Fruit fly (Drosophila melanogaster) whole organism, embryonic: Measurements from ENCODE around the gene Or94b.

Source experiments
- Atf3 ChIP-seq: fragments of 200-800 bp; sonication (Bioruptor generic); optimal IDR thresholded peaks from 3 replicates; lab custom pipeline; 2016; ENCODE audit warnings: missing biosample characterization, missing genetic modification characterization
- Bdp1 ChIP-seq: fragments of 200-800 bp; sonication (Bioruptor generic); optimal IDR thresholded peaks from 3 replicates; lab custom pipeline; 2016; ENCODE audit warnings: missing biosample characterization, missing genetic modification characterization
- CG10147 ChIP-seq: fragments of 200-800 bp; sonication (Bioruptor generic); optimal IDR thresholded peaks from 2 replicates; lab custom pipeline; 2019; ENCODE audit warnings: missing biosample characterization, mild to moderate bottlenecking, missing genetic modification characterization, moderate library complexity
- CG10431 ChIP-seq: fragments of 200-800 bp; sonication (Bioruptor generic); optimal IDR thresholded peaks from 3 replicates; lab custom pipeline; 2018; ENCODE audit warnings: missing biosample characterization, mild to moderate bottlenecking, missing genetic modification characterization
- CG10543 ChIP-seq: fragments of 200-800 bp; sonication (Bioruptor generic); optimal IDR thresholded peaks from 3 replicates; lab custom pipeline; 2017; ENCODE audit warnings: missing biosample characterization, mild to moderate bottlenecking, missing genetic modification characterization, moderate library complexity
- CG12104 ChIP-seq: fragments of 200-800 bp; sonication (Bioruptor generic); optimal IDR thresholded peaks from 3 replicates; lab custom pipeline; 2016; ENCODE audit warnings: missing biosample characterization, missing genetic modification characterization
- CG12219 ChIP-seq: fragments of 200-800 bp; sonication (Bioruptor generic); optimal IDR thresholded peaks from 3 replicates; lab custom pipeline; 2018; ENCODE audit warnings: missing biosample characterization, mild to moderate bottlenecking, missing genetic modification characterization
- CG12769 ChIP-seq: fragments of 200-800 bp; sonication (Bioruptor generic); optimal IDR thresholded peaks from 2 replicates; lab custom pipeline; 2019; ENCODE audit warnings: missing biosample characterization, mild to moderate bottlenecking, missing genetic modification characterization, moderate library complexity
- CG13123 ChIP-seq: fragments of 200-800 bp; sonication (Bioruptor generic); optimal IDR thresholded peaks from 2 replicates; lab custom pipeline; 2016; ENCODE audit warnings: missing biosample characterization, missing genetic modification characterization
- CG15011 ChIP-seq: fragments of 200-800 bp; sonication (Bioruptor generic); optimal IDR thresholded peaks from 3 replicates; lab custom pipeline; 2018; ENCODE audit warnings: missing biosample characterization, mild to moderate bottlenecking, missing genetic modification characterization
- CG15073 ChIP-seq: fragments of 200-800 bp; sonication (Bioruptor generic); optimal IDR thresholded peaks from 2 replicates; lab custom pipeline; 2016; ENCODE audit warnings: missing biosample characterization, missing genetic modification characterization
- CG1647 ChIP-seq: fragments of 200-800 bp; sonication (Bioruptor generic); optimal IDR thresholded peaks from 3 replicates; lab custom pipeline; 2016; ENCODE audit warnings: missing biosample characterization, missing genetic modification characterization
- CG17802 ChIP-seq: fragments of 200-800 bp; sonication (Bioruptor generic); optimal IDR thresholded peaks from 2 replicates; lab custom pipeline; 2018; ENCODE audit warnings: missing biosample characterization, mild to moderate bottlenecking, missing genetic modification characterization, moderate library complexity
- CG18011 ChIP-seq: fragments of 200-800 bp; sonication (Bioruptor generic); optimal IDR thresholded peaks from 2 replicates; lab custom pipeline; 2017; ENCODE audit warnings: missing biosample characterization, missing genetic modification characterization, mild to moderate bottlenecking, moderate library complexity, missing genotype
- CG1832 ChIP-seq: fragments of 200-800 bp; sonication (Bioruptor generic); optimal IDR thresholded peaks from 2 replicates; lab custom pipeline; 2017; ENCODE audit warnings: missing biosample characterization, mild to moderate bottlenecking, missing genetic modification characterization, inconsistent platforms
- CG2129 ChIP-seq: fragments of 200-800 bp; sonication (Bioruptor generic); IDR thresholded peaks from 2 replicates; pipeline ENCODE4 v1.3.6; 2022; ENCODE audit warnings: missing biosample characterization, missing genetic modification characterization; ENCODE audit not compliant: partially characterized antibody
- CG2678 ChIP-seq: fragments of 200-800 bp; sonication (Bioruptor generic); optimal IDR thresholded peaks from 3 replicates; lab custom pipeline; 2019; ENCODE audit warnings: missing biosample characterization, mild to moderate bottlenecking, missing genetic modification characterization, moderate library complexity
- CG6254 ChIP-seq: fragments of 200-800 bp; sonication (Bioruptor generic); optimal IDR thresholded peaks from 3 replicates; lab custom pipeline; 2017; ENCODE audit warnings: mild to moderate bottlenecking, missing biosample characterization, missing genetic modification reagents, missing genetic modification characterization
- CG7556 ChIP-seq: fragments of 200-800 bp; sonication (Bioruptor generic); optimal IDR thresholded peaks from 2 replicates; lab custom pipeline; 2017; ENCODE audit warnings: missing biosample characterization, mild to moderate bottlenecking, missing genetic modification characterization
- CG7745 ChIP-seq: fragments of 200-800 bp; sonication (Bioruptor generic); optimal IDR thresholded peaks from 2 replicates; lab custom pipeline; 2018; ENCODE audit warnings: missing biosample characterization, mild to moderate bottlenecking, missing genetic modification characterization, moderate library complexity
- CG7987 ChIP-seq: fragments of 200-800 bp; sonication (Bioruptor generic); optimal IDR thresholded peaks from 2 replicates; lab custom pipeline; 2018; ENCODE audit warnings: missing biosample characterization, mild to moderate bottlenecking, missing genetic modification characterization, moderate library complexity
- CG8359 ChIP-seq: fragments of 200-800 bp; sonication (Bioruptor generic); optimal IDR thresholded peaks from 2 replicates; lab custom pipeline; 2017; ENCODE audit warnings: missing biosample characterization, mild to moderate bottlenecking, missing genetic modification characterization, borderline replicate concordance
- D ChIP-seq, 2 experiments: fragments of 200-800 bp in 1 of 2; fragments of >200 bp in 1 of 2; sonication (Bioruptor generic) in 1 of 2; optimal IDR thresholded peaks; 2 replicates in 1 of 2; 3 replicates in 1 of 2; lab custom pipeline; 2017; ENCODE audit warnings: mild to moderate bottlenecking in 1 of 2, missing biosample characterization in 1 of 2, missing genetic modification characterization in 1 of 2, missing genetic modification reagents in 1 of 2
- Doc2 ChIP-seq: fragments of 200-800 bp; sonication (Bioruptor generic); IDR thresholded peaks from 2 replicates; pipeline ENCODE4 v1.3.6; 2022; ENCODE audit warnings: missing biosample characterization, missing genetic modification characterization
- ERR ChIP-seq: fragments of 200-800 bp; sonication (Bioruptor generic); optimal IDR thresholded peaks from 2 replicates; lab custom pipeline; 2016; ENCODE audit warnings: missing biosample characterization, missing genetic modification characterization
- Elba2 ChIP-seq: fragments of 200-800 bp; sonication (Bioruptor generic); optimal IDR thresholded peaks from 3 replicates; lab custom pipeline; 2016; ENCODE audit warnings: missing biosample characterization, missing genetic modification characterization
- Fer2 ChIP-seq: fragments of 200-800 bp; sonication (Bioruptor generic); optimal IDR thresholded peaks from 2 replicates; lab custom pipeline; 2018; ENCODE audit warnings: missing biosample characterization, mild to moderate bottlenecking, missing genetic modification characterization, moderate library complexity
- Hr78 ChIP-seq, 2 experiments: fragments of 200-800 bp in 1 of 2; fragments of >200 bp in 1 of 2; sonication (Bioruptor generic) in 1 of 2; optimal IDR thresholded peaks; 2 replicates each; lab custom pipeline; 2017 to 2019; ENCODE audit warnings: missing biosample characterization in 2 of 2, missing genetic modification characterization in 2 of 2, mild to moderate bottlenecking in 1 of 2, moderate library complexity in 1 of 2
- Lhr ChIP-seq: fragments of 200-800 bp; sonication (Bioruptor generic); optimal IDR thresholded peaks from 3 replicates; lab custom pipeline; 2017; ENCODE audit warnings: mild to moderate bottlenecking, missing biosample characterization, missing genetic modification reagents, missing genetic modification characterization
- MBD-R2 ChIP-seq: fragments of 200-800 bp; sonication (Bioruptor generic); IDR thresholded peaks from 2 replicates; pipeline ENCODE4 v1.3.6; 2022; ENCODE audit warnings: missing biosample characterization, missing genetic modification characterization
- MTF-1 ChIP-seq: fragments of 200-800 bp; sonication (Bioruptor generic); optimal IDR thresholded peaks from 2 replicates; lab custom pipeline; 2018; ENCODE audit warnings: missing biosample characterization, mild to moderate bottlenecking, missing genetic modification characterization, borderline replicate concordance
- Mrtf ChIP-seq: fragments of 200-800 bp; sonication (Bioruptor generic); IDR thresholded peaks from 3 replicates; pipeline ENCODE4 v1.3.6; 2022; ENCODE audit warnings: missing biosample characterization, missing genetic modification characterization
- NC2β ChIP-seq: fragments of 200-800 bp; sonication (Bioruptor generic); optimal IDR thresholded peaks from 2 replicates; lab custom pipeline; 2016; ENCODE audit warnings: missing biosample characterization, missing genetic modification characterization
- Sox102F ChIP-seq: fragments of 200-800 bp; sonication (Bioruptor generic); optimal IDR thresholded peaks from 2 replicates; lab custom pipeline; 2018; ENCODE audit warnings: missing biosample characterization, mild to moderate bottlenecking, missing genetic modification characterization, moderate library complexity
- Trl ChIP-seq, 3 experiments: fragments of >200 bp in 2 of 3; fragments of 200-800 bp in 1 of 3; sonication (Bioruptor generic) in 1 of 3; optimal IDR thresholded peaks; 2 replicates in 1 of 3; 3 replicates in 2 of 3; lab custom pipeline; 2016 to 2017; ENCODE audit warnings: missing biosample characterization in 1 of 3, missing genetic modification characterization in 1 of 3
- abd-A ChIP-seq: fragments of 200-800 bp; sonication (Bioruptor generic); optimal IDR thresholded peaks from 3 replicates; lab custom pipeline; 2019; ENCODE audit warnings: missing biosample characterization, mild to moderate bottlenecking, missing genetic modification characterization, moderate library complexity
- amos ChIP-seq: fragments of 200-800 bp; sonication (Bioruptor generic); IDR thresholded peaks from 2 replicates; pipeline ENCODE4 v1.3.6; 2022; ENCODE audit warnings: missing biosample characterization, missing genetic modification characterization; ENCODE audit not compliant: partially characterized antibody
- cas ChIP-seq: fragments of 200-800 bp; sonication (Bioruptor generic); IDR thresholded peaks from 2 replicates; pipeline ENCODE4 v1.3.6; 2022; ENCODE audit warnings: missing biosample characterization, missing genetic modification characterization
- dati ChIP-seq: fragments of 200-800 bp; sonication (Bioruptor generic); IDR thresholded peaks from 2 replicates; pipeline ENCODE4 v1.3.6; 2022; ENCODE audit warnings: missing biosample characterization, missing genetic modification characterization
- fd102C ChIP-seq: fragments of 200-800 bp; sonication (Bioruptor generic); optimal IDR thresholded peaks from 2 replicates; lab custom pipeline; 2018; ENCODE audit warnings: missing biosample characterization, mild to moderate bottlenecking, missing genetic modification characterization, moderate library complexity
- fru ChIP-seq: fragments of >200 bp; optimal IDR thresholded peaks from 2 replicates; lab custom pipeline; 2017
- gfzf ChIP-seq: fragments of 200-800 bp; sonication (Bioruptor generic); optimal IDR thresholded peaks from 2 replicates; lab custom pipeline; 2016; ENCODE audit warnings: missing biosample characterization, mild to moderate bottlenecking, missing genetic modification characterization, moderate library complexity
- hb ChIP-seq: fragments of 200-800 bp; sonication (Bioruptor generic); IDR thresholded peaks from 3 replicates; pipeline ENCODE4 v1.3.6; 2022; ENCODE audit warnings: missing biosample characterization, missing genetic modification characterization; ENCODE audit not compliant: partially characterized antibody
- lbe ChIP-seq: fragments of 200-800 bp; sonication (Bioruptor generic); optimal IDR thresholded peaks from 2 replicates; lab custom pipeline; 2016; ENCODE audit warnings: missing biosample characterization, mild to moderate bottlenecking, missing genetic modification characterization
- psq ChIP-seq: fragments of 200-800 bp; sonication (Bioruptor generic); optimal IDR thresholded peaks from 2 replicates; lab custom pipeline; 2017; ENCODE audit warnings: missing biosample characterization, missing genetic modification characterization
- ranshi ChIP-seq: fragments of 200-800 bp; sonication (Bioruptor generic); IDR thresholded peaks from 2 replicates; pipeline ENCODE4 v1.3.6; 2022; ENCODE audit warnings: missing biosample characterization, missing genetic modification characterization
- sens-2 ChIP-seq: fragments of 200-800 bp; sonication (Bioruptor generic); IDR thresholded peaks from 2 replicates; pipeline ENCODE4 v1.3.6; 2022; ENCODE audit warnings: missing biosample characterization, missing genetic modification characterization
- sqz ChIP-seq: fragments of 200-800 bp; sonication (Bioruptor generic); optimal IDR thresholded peaks from 3 replicates; lab custom pipeline; 2018; ENCODE audit warnings: missing biosample characterization, mild to moderate bottlenecking, missing genetic modification characterization
- ssp ChIP-seq: fragments of 200-800 bp; sonication (Bioruptor generic); IDR thresholded peaks from 2 replicates; pipeline ENCODE4 v1.3.6; 2022; ENCODE audit warnings: missing biosample characterization, missing genetic modification characterization
- tin ChIP-seq: fragments of 200-800 bp; sonication (Bioruptor generic); optimal IDR thresholded peaks from 3 replicates; lab custom pipeline; 2016; ENCODE audit warnings: missing biosample characterization, missing genetic modification characterization
- zfh2 ChIP-seq: fragments of 200-800 bp; sonication (Bioruptor generic); optimal IDR thresholded peaks from 2 replicates; lab custom pipeline; 2016; ENCODE audit warnings: missing biosample characterization, missing genetic modification characterization

Or94b gene

DNA sequence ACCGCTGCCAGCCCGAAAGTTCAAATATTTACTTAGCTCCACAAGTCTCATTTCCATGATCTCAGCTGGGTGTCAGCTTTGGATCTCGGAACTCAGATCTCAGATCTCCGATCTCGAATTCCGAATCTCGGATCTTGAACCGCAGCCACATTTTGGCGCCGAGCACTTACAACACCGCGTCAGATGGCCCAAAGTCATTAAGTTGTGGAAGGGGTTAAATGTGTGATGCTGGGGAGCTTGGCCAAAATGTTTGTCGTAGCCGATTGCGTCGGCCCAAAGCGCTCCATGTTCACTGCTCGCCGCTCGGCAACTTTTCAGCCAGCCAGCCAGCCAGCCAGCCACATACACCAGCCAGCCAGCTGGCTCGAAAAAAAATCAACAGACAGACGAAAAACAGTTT, 22.9 kb downstream of the Or94b start, which contains the start of gene CG6688 (continued):
- TF ChIP-seq CG8359 (GFP tag; lab: Kevin White, UChicago) = no peak
- TF ChIP-seq CG15073 (GFP tag; lab: Kevin White, UChicago) = no peak
- no peak for TF ChIP-seq sqz (GFP tag; lab: Kevin White, UChicago)
- no peak for TF ChIP-seq CG15011 (GFP tag; lab: Kevin White, UChicago)
- TF ChIP-seq Fer2 (tag; lab: Kevin White, UChicago) = no peak
- TF ChIP-seq CG12104 (GFP tag; lab: Kevin White, UChicago) = no peak
- TF ChIP-seq Bdp1 (GFP tag; lab: Kevin White, UChicago) = no peak
- no peak for TF ChIP-seq CG2129 (GFP tag; lab: Robert Waterston, UW)
- TF ChIP-seq Doc2 (GFP tag; lab: Robert Waterston, UW) = no peak
- no peak for TF ChIP-seq amos (GFP tag; lab: Robert Waterston, UW)
- TF ChIP-seq Hr78 (GFP tag; optimal IDR thresholded peaks at IDR 0.05; lab: Kevin White, UChicago) = peak in 1 of 2 experiments; percentile 35
- TF ChIP-seq CG7556 (GFP tag; lab: Kevin White, UChicago) = no peak
- TF ChIP-seq Sox102F (GFP tag; lab: Kevin White, UChicago) = no peak
- TF ChIP-seq ranshi = no peak
- no peak for TF ChIP-seq lbe
- no peak for TF ChIP-seq CG6254
- TF ChIP-seq CG7987 (GFP tag; lab: Kevin White, UChicago) = peak; percentile 19
- no peak for TF ChIP-seq tin
- TF ChIP-seq Lhr (GFP tag; lab: Kevin White, UChicago) = no peak
- peak; percentile 27 for TF ChIP-seq CG10543 (GFP tag; lab: Kevin White, UChicago)
- TF ChIP-seq ssp (GFP tag; lab: Robert Waterston, UW) = no peak
- no peak for TF ChIP-seq CG2678 (tag; lab: Kevin White, UChicago)
- TF ChIP-seq CG12219 (GFP tag; lab: Kevin White, UChicago) = no peak
- TF ChIP-seq MTF-1 (GFP tag; lab: Kevin White, UChicago) = no peak
- TF ChIP-seq CG1832 (GFP tag; lab: Kevin White, UChicago) = no peak
- no peak for TF ChIP-seq fru (lab: Kevin White, UChicago)
- TF ChIP-seq cas (GFP tag; lab: Robert Waterston, UW) = no peak
- TF ChIP-seq Elba2 (GFP tag; lab: Kevin White, UChicago) = no peak
- TF ChIP-seq hb (GFP tag; lab: Robert Waterston, UW) = no peak
- no peak for TF ChIP-seq CG10147
- no peak for TF ChIP-seq Atf3 (GFP tag; lab: Kevin White, UChicago)
- no peak for TF ChIP-seq CG7745
- peak; percentile 74 for TF ChIP-seq CG18011
- peak; percentile 48 for TF ChIP-seq CG12769
- TF ChIP-seq zfh2 (GFP tag; lab: Kevin White, UChicago) = no peak
- TF ChIP-seq fd102C (GFP tag; lab: Kevin White, UChicago) = no peak
- no peak for TF ChIP-seq NC2β

DNA sequence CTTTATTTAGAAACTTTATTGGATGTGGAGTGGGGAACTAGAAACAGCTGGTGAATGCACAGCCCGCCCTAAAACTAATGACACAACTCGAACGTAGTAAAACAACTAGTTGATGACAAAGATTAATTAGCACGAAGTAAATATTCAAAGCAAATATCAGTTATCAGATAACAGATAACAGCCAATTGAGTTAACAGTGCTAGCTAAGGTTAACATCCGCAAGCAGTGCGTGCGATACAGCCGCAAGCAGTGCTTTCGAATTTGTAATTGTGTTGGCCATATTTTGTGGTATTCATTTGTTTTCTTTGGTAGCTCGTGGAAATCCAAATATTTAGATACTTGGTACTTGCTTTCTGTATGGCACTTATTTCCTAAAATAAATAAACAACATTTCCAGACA, 24.4 kb downstream of the Or94b start:
- TF ChIP-seq dati (no peak), gfzf (no peak), sens-2 (GFP tag; lab: Robert Waterston, UW) (no peak), CG1647 (no peak), ERR (no peak), D (optimal IDR thresholded peaks at IDR 0.05; lab: Kevin White, UChicago) (no peak), D (GFP tag; optimal IDR thresholded peaks at IDR 0.05; lab: Kevin White, UChicago) (no peak), Mrtf (GFP tag; lab: Robert Waterston, UW) (no peak), CG17802 (tag; lab: Kevin White, UChicago) (no peak), Trl (optimal IDR thresholded peaks at IDR 0.05; lab: Kevin White, UChicago) (no peak), Trl (GFP tag; optimal IDR thresholded peaks at IDR 0.05; lab: Kevin White, UChicago) (no peak), psq (GFP tag; lab: Kevin White, UChicago) (no peak), cas (GFP tag; lab: Robert Waterston, UW) (no peak), abd-A (tag; lab: Kevin White, UChicago) (no peak), fru (lab: Kevin White, UChicago) (no peak), CG10431 (GFP tag; lab: Kevin White, UChicago) (no peak), CG13123 (GFP tag; lab: Kevin White, UChicago) (no peak), MBD-R2 (GFP tag; lab: Robert Waterston, UW) (peak; percentile 26; the same call in 1 of the 2 replicates)
